Worm (Caenorhabditis elegans): ENCODE measurements around the gene F55G11.2.

Gene F55G11.2

ce11 chrIV:13008405-13009208, 39.5 kb upstream of the F55G11.2 start, which contains the start of gene mbk-2:
Gene mbk-2, plus strand, starts transcription at chrIV:13009158.
- TF ChIP-seq scrt-1 (GFP tag; IDR thresholded peaks at IDR 0.05) (no peak), tbx-11 (GFP tag; IDR thresholded peaks at IDR 0.05) (no peak), B0310.2 (tag; optimal IDR thresholded peaks at IDR 0.05) (no peak), tbx-37 (GFP tag; conservative IDR thresholded peaks at IDR 0.05) (no peak)

- TF ChIP-seq scrt-1 (GFP tag; IDR thresholded peaks at IDR 0.05) (no peak), F13C5.2 (tag; optimal IDR thresholded peaks at IDR 0.05) (no peak), aly-1 (tag; optimal IDR thresholded peaks at IDR 0.05) (no peak), B0310.2 (tag; optimal IDR thresholded peaks at IDR 0.05) (no peak), ceh-36 (tag; optimal IDR thresholded peaks at IDR 0.05) (no peak), hnd-1 (tag; optimal IDR thresholded peaks at IDR 0.05) (no peak), hmg-4 (GFP tag; optimal IDR thresholded peaks at IDR 0.05) (no peak), flt-1 (GFP tag; IDR thresholded peaks at IDR 0.05) (no peak)
These were observed 30.0 kb upstream of the F55G11.2 start for ce11 chrIV:12999087-12999486.

DNA sequence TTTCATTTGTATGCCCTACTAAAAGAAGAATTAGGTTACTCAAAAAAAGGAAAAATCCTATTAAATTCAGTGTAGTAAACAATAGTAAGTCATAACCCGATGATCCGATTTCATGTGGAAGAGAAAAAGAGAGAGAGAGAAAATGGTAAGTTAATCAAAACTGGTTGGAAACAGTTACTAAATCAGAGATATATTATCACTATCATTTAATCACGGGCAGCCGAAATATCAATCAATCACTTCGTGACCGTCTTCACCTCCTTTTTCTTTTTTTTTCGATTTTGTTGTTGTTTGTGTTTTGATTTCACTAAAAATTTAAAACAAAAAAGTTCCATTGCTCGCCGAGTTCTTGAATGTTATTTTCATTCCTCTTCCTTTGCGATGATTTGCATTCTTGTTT, 28.5 kb upstream of the F55G11.2 start:
- TF ChIP-seq aly-1 (tag; optimal IDR thresholded peaks at IDR 0.05) (no peak), ets-7 (tag; optimal IDR thresholded peaks at IDR 0.05) (no peak), ceh-13 (GFP tag; optimal IDR thresholded peaks at IDR 0.05) (no peak), F13C5.2 (tag; optimal IDR thresholded peaks at IDR 0.05) (no peak), hmg-4 (GFP tag; optimal IDR thresholded peaks at IDR 0.05) (no peak), sea-1 (GFP tag; conservative IDR thresholded peaks at IDR 0.05) (no peak), B0310.2 (tag; optimal IDR thresholded peaks at IDR 0.05) (no peak), pes-1 (GFP tag; IDR thresholded peaks at IDR 0.05) (no peak), flt-1 (GFP tag; IDR thresholded peaks at IDR 0.05) (no peak), hmbx-1 (tag; optimal IDR thresholded peaks at IDR 0.05) (no peak), tbx-37 (GFP tag; conservative IDR thresholded peaks at IDR 0.05) (no peak), hnd-1 (tag; optimal IDR thresholded peaks at IDR 0.05) (no peak), scrt-1 (GFP tag; IDR thresholded peaks at IDR 0.05) (no peak), ama-1 (optimal IDR thresholded peaks at IDR 0.05) (no peak), ceh-36 (tag; optimal IDR thresholded peaks at IDR 0.05) (no peak), tbx-11 (GFP tag; IDR thresholded peaks at IDR 0.05) (no peak), tra-4 (tag; optimal IDR thresholded peaks at IDR 0.05) (no peak)

- TF ChIP-seq ceh-36 (tag; optimal IDR thresholded peaks at IDR 0.05), result no peak
- no peak for TF ChIP-seq ama-1 (optimal IDR thresholded peaks at IDR 0.05)
These were observed 26.8 kb upstream of the F55G11.2 start, which contains the start of gene K10D11.7 for ce11 chrIV:12995886-12996285. Gene K10D11.7, minus strand, starts transcription at chrIV:12995986.

DNA sequence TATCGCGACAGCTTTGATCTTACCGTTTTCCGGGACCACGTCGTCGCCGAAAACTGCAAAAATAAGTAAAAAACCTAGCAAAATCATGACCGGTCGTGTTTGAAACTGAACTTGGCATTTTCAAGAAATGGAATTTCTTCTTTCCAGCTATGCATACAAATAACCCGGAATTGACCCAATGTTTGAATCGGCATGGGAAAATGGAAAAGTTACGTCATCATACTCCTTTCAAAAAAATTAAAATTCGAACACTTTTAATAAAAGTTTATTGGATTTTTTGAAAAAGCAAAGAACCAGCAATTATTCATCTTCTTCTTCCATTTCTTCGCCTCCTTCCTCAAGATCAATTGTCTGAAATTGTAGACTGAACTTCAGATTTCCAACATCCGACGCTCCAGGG, 25.3 kb upstream of the F55G11.2 start, which contains the start of gene K10D11.4:
Gene K10D11.4 (minus strand): TSS at position 101 of the 400 bp plus-strand sequence.
- no peak for TF ChIP-seq ama-1 (optimal IDR thresholded peaks at IDR 0.05)
- TF ChIP-seq B0310.2 (tag; optimal IDR thresholded peaks at IDR 0.05), result no peak
- no peak for TF ChIP-seq tbx-37 (GFP tag; conservative IDR thresholded peaks at IDR 0.05)
- no peak for TF ChIP-seq sea-1 (GFP tag; conservative IDR thresholded peaks at IDR 0.05)
- no peak for TF ChIP-seq aly-1 (tag; optimal IDR thresholded peaks at IDR 0.05)
- TF ChIP-seq tra-4 (tag; optimal IDR thresholded peaks at IDR 0.05), result no peak
- no peak for TF ChIP-seq pes-1 (GFP tag; IDR thresholded peaks at IDR 0.05)
- no peak for TF ChIP-seq hmg-4 (GFP tag; optimal IDR thresholded peaks at IDR 0.05)
- no peak for TF ChIP-seq ceh-13 (GFP tag; optimal IDR thresholded peaks at IDR 0.05)
- no peak for TF ChIP-seq ceh-36 (tag; optimal IDR thresholded peaks at IDR 0.05)
- no peak for TF ChIP-seq tbx-11 (GFP tag; IDR thresholded peaks at IDR 0.05)
- TF ChIP-seq flt-1 (GFP tag; IDR thresholded peaks at IDR 0.05), result no peak
- TF ChIP-seq scrt-1 (GFP tag; IDR thresholded peaks at IDR 0.05), result no peak

ce11 chrIV:12991629-12992028, 22.5 kb upstream of the F55G11.2 start, which contains the start of gene K10D11.5:
Gene K10D11.5, minus strand, starts transcription at chrIV:12991843.
- TF ChIP-seq sea-1 (GFP tag; conservative IDR thresholded peaks at IDR 0.05), result no peak
- no peak for TF ChIP-seq F13C5.2 (tag; optimal IDR thresholded peaks at IDR 0.05)
- TF ChIP-seq tra-4 (tag; optimal IDR thresholded peaks at IDR 0.05), result no peak
- TF ChIP-seq hmg-4 (GFP tag; optimal IDR thresholded peaks at IDR 0.05), result no peak
- TF ChIP-seq scrt-1 (GFP tag; IDR thresholded peaks at IDR 0.05), result no peak
- no peak for TF ChIP-seq ama-1 (optimal IDR thresholded peaks at IDR 0.05)
- TF ChIP-seq ets-7 (tag; optimal IDR thresholded peaks at IDR 0.05), result no peak
- no peak for TF ChIP-seq ceh-13 (GFP tag; optimal IDR thresholded peaks at IDR 0.05)
- no peak for TF ChIP-seq pes-1 (GFP tag; IDR thresholded peaks at IDR 0.05)
- no peak for TF ChIP-seq tbx-37 (GFP tag; conservative IDR thresholded peaks at IDR 0.05)
- TF ChIP-seq hnd-1 (tag; optimal IDR thresholded peaks at IDR 0.05), result no peak
- no peak for TF ChIP-seq tbx-11 (GFP tag; IDR thresholded peaks at IDR 0.05)
- no peak for TF ChIP-seq B0310.2 (tag; optimal IDR thresholded peaks at IDR 0.05)
- no peak for TF ChIP-seq hmbx-1 (tag; optimal IDR thresholded peaks at IDR 0.05)
- TF ChIP-seq aly-1 (tag; optimal IDR thresholded peaks at IDR 0.05), result no peak

DNA sequence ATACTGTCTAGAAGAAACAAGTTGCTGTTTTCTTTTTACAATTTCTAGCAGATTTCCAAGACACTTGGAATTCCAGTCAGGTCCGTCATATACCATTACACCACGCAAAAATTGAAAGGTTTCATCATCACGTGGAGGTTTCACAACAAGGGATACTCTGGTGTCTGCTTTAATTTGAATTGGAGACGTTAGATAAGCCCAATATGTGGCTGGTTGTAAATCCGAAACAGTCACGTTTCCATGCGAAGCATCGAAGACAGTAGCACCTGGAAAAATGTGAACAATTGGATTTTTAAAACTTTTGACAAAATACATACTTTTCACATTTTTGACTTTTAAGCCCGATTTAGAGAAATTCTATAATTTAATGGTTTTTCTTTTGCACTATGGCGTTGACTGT, 21.5 kb upstream of the F55G11.2 start:
- no peak for TF ChIP-seq hnd-1 (tag; optimal IDR thresholded peaks at IDR 0.05)
- no peak for TF ChIP-seq ceh-13 (GFP tag; optimal IDR thresholded peaks at IDR 0.05)
- no peak for TF ChIP-seq hmg-4 (GFP tag; optimal IDR thresholded peaks at IDR 0.05)
- no peak for TF ChIP-seq ceh-36 (tag; optimal IDR thresholded peaks at IDR 0.05)
- no peak for TF ChIP-seq hmbx-1 (tag; optimal IDR thresholded peaks at IDR 0.05)
- TF ChIP-seq tra-4 (tag; optimal IDR thresholded peaks at IDR 0.05), result no peak
- no peak for TF ChIP-seq aly-1 (tag; optimal IDR thresholded peaks at IDR 0.05)
- TF ChIP-seq tbx-11 (GFP tag; IDR thresholded peaks at IDR 0.05), result no peak
- TF ChIP-seq pes-1 (GFP tag; IDR thresholded peaks at IDR 0.05), result no peak

DNA sequence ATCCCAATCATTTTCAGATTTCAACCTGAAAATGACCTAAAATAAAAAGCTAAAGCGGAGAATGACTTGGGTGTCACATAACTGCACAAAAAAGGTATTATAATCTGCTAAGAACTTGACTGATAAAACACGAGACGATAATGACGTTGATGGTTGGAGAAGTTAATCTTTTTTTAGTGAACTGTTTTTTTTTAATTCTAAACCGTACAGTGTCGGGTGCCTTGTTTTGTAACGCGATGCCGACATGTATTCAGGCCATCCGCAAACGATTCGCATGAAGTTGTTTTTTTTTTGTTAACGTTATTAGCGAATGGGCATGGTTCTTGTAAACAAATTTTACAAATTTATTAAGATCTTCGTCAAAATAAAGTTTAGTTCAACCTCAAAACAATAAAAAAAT, 20.3 kb upstream of the F55G11.2 start, which contains the start of gene K10D11.6:
Gene K10D11.6 (minus strand): TSS at position 101 of the 400 bp plus-strand sequence.
- TF ChIP-seq scrt-1 (GFP tag; IDR thresholded peaks at IDR 0.05) (no peak), tbx-37 (GFP tag; conservative IDR thresholded peaks at IDR 0.05) (no peak), F13C5.2 (tag; optimal IDR thresholded peaks at IDR 0.05) (no peak), flt-1 (GFP tag; IDR thresholded peaks at IDR 0.05) (no peak), B0310.2 (tag; optimal IDR thresholded peaks at IDR 0.05) (no peak)

Measured in whole organism, early embryonic.